Worm (Caenorhabditis elegans): ENCODE measurements around the gene xpf-1.

xpf-1 gene

ce11 chrII:11695945-11696270 is at the start of gene xpf-1:
Gene xpf-1, plus strand, starts transcription at chrII:11696171.
- TF ChIP-seq flt-1 (GFP tag; IDR thresholded peaks at IDR 0.05) (no peak), med-1 (GFP tag; optimal IDR thresholded peaks at IDR 0.05; ENCODE audit: insufficient read depth) (no peak), cog-1 (tag; optimal IDR thresholded peaks at IDR 0.05) (no peak), T22C8.4 (GFP tag; IDR thresholded peaks at IDR 0.05) (no peak), klf-2 (GFP tag; conservative IDR thresholded peaks at IDR 0.05) (no peak), ref-1 (GFP tag; conservative IDR thresholded peaks at IDR 0.05) (no peak), ztf-29 (GFP tag; IDR thresholded peaks at IDR 0.05) (no peak), ztf-23 (GFP tag; IDR thresholded peaks at IDR 0.05) (no peak), tab-1 (GFP tag; IDR thresholded peaks at IDR 0.05) (no peak)

DNA sequence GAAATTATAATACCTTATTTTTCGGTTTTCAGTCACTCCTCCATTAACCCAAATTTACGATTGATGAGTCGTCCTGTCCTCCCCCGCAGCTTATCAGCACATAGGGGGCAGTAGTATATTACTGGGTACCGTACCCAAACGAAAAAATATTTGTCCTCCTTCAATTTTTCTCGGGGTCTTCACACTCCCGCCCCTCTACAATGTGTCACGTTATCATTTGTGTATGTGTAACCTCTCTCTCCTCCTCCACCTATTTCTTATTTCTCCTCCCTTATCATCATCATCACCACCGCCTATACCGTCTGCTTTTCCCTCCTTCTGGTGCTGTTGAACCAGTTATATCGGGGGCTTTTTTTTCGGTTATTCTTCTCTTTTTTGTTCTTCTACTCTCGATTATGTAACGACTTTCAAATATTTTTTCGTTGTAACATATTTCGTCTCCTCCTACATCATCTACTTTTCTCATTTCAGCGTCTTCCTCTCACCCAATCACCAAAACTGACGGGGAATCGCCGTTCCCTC is 49.6 kb upstream of the xpf-1 start, which contains the start of gene ghi-1:
Gene ghi-1 (plus strand): TSS at position 472 of the 522 bp plus-strand sequence.
- TF ChIP-seq med-1 (GFP tag; optimal IDR thresholded peaks at IDR 0.05; ENCODE audit: insufficient read depth) (no peak), T22C8.4 (GFP tag; IDR thresholded peaks at IDR 0.05) (no peak)

- TF ChIP-seq klf-2 (GFP tag; conservative IDR thresholded peaks at IDR 0.05) (no peak), tab-1 (GFP tag; IDR thresholded peaks at IDR 0.05) (no peak), cog-1 (tag; optimal IDR thresholded peaks at IDR 0.05) (no peak), ztf-29 (GFP tag; IDR thresholded peaks at IDR 0.05) (no peak), med-1 (GFP tag; optimal IDR thresholded peaks at IDR 0.05; ENCODE audit: insufficient read depth) (no peak), ref-1 (GFP tag; conservative IDR thresholded peaks at IDR 0.05) (no peak), ztf-23 (GFP tag; IDR thresholded peaks at IDR 0.05) (no peak), flt-1 (GFP tag; IDR thresholded peaks at IDR 0.05) (no peak), T22C8.4 (GFP tag; IDR thresholded peaks at IDR 0.05) (no peak)
Measured at ce11 chrII:11646874-11647273, 49.1 kb upstream of the xpf-1 start.

DNA sequence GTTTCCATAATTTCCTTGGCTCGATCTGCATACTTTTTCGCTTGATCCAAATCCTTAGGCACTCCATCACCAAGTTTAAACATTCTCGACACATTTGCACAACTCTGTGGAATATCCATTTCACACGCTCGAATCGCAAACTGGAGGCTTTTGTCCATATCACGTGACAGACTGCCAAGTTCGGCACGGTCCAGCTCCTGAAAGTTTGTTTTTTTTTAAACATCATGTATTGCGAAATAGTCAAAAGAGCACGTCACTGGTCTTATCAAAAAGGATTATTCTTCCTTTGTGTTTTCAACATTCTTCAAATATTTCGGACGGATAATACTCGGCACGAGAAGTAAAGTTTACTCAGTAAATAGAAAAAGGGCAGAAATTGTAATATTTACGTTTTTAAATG is 46.7 kb upstream of the xpf-1 start:
- TF ChIP-seq flt-1 (GFP tag; IDR thresholded peaks at IDR 0.05): no peak
- no peak for TF ChIP-seq ztf-23 (GFP tag; IDR thresholded peaks at IDR 0.05)
- TF ChIP-seq med-1 (GFP tag; optimal IDR thresholded peaks at IDR 0.05; ENCODE audit: insufficient read depth): no peak
- TF ChIP-seq ztf-29 (GFP tag; IDR thresholded peaks at IDR 0.05): no peak
- no peak for TF ChIP-seq cog-1 (tag; optimal IDR thresholded peaks at IDR 0.05)

- no peak for TF ChIP-seq T22C8.4 (GFP tag; IDR thresholded peaks at IDR 0.05)
- no peak for TF ChIP-seq med-1 (GFP tag; optimal IDR thresholded peaks at IDR 0.05; ENCODE audit: insufficient read depth)
- TF ChIP-seq ztf-29 (GFP tag; IDR thresholded peaks at IDR 0.05): no peak
- TF ChIP-seq cog-1 (tag; optimal IDR thresholded peaks at IDR 0.05): no peak
- TF ChIP-seq klf-2 (GFP tag; conservative IDR thresholded peaks at IDR 0.05): no peak
- no peak for TF ChIP-seq flt-1 (GFP tag; IDR thresholded peaks at IDR 0.05)
- TF ChIP-seq tab-1 (GFP tag; IDR thresholded peaks at IDR 0.05): no peak
- no peak for TF ChIP-seq ztf-23 (GFP tag; IDR thresholded peaks at IDR 0.05)
- TF ChIP-seq ref-1 (GFP tag; conservative IDR thresholded peaks at IDR 0.05): no peak
Measured at ce11 chrII:11650975-11651588, 44.9 kb upstream of the xpf-1 start, which contains the start of gene coa-7. Gene coa-7, minus strand, starts transcription at chrII:11651148.

DNA sequence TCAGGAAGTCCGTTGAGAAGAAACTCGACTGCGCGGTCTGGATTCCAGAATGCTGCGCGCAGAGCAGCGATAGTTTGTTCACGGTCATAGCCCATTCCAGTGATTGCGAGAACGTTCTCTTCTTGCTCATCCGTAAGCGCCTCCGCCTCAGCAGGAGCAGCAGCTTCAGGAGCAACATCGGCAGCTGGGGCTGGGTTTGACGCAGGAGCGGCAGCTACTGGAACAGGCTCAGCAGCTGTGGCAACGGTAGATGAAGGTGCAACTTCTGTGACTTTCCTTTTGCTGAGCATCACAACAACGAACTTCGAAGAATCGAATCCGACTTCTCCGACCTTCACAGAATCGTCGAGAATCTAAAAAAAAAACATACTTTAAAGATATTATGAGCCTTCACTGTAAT is 43.8 kb upstream of the xpf-1 start:
- no peak for TF ChIP-seq ref-1 (GFP tag; conservative IDR thresholded peaks at IDR 0.05)
- no peak for TF ChIP-seq med-1 (GFP tag; optimal IDR thresholded peaks at IDR 0.05; ENCODE audit: insufficient read depth)
- no peak for TF ChIP-seq ztf-29 (GFP tag; IDR thresholded peaks at IDR 0.05)
- TF ChIP-seq T22C8.4 (GFP tag; IDR thresholded peaks at IDR 0.05): no peak
- TF ChIP-seq ztf-23 (GFP tag; IDR thresholded peaks at IDR 0.05): no peak
- TF ChIP-seq klf-2 (GFP tag; conservative IDR thresholded peaks at IDR 0.05): no peak
- TF ChIP-seq tab-1 (GFP tag; IDR thresholded peaks at IDR 0.05): no peak
- no peak for TF ChIP-seq cog-1 (tag; optimal IDR thresholded peaks at IDR 0.05)
- TF ChIP-seq flt-1 (GFP tag; IDR thresholded peaks at IDR 0.05): no peak

- TF ChIP-seq T22C8.4 (GFP tag; IDR thresholded peaks at IDR 0.05) (no peak), ztf-23 (GFP tag; IDR thresholded peaks at IDR 0.05) (no peak), cog-1 (tag; optimal IDR thresholded peaks at IDR 0.05) (peak; percentile 32)
Measured at ce11 chrII:11652679-11653174, 43.2 kb upstream of the xpf-1 start, which contains the start of the genes rad-23 and rpn-12. Gene rad-23, minus strand, starts transcription at chrII:11652729. Gene rpn-12, plus strand, starts transcription at chrII:11653124.

DNA sequence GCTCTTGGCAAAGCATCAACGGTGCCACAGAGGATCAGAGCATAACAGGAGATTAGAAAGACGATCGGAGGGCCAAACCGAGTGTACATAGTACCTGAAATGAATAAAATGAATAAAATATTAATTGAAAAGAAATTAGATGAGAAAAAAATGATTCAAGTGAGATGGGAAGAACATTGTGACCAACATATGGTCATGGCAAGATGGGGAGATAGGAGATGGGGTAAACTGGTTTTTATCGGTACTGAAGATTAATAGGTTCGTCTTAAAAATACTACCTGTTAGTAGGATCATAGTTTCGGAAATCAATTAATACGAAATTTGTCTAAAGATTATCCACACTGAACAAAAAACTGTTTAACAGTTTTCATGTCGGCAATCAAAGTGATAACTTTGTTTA is 38.9 kb upstream of the xpf-1 start, which contains the start of gene nep-1:
Gene nep-1 (minus strand): TSS at position 101 of the 400 bp plus-strand sequence.
- no peak for TF ChIP-seq cog-1 (tag; optimal IDR thresholded peaks at IDR 0.05)
- TF ChIP-seq med-1 (GFP tag; optimal IDR thresholded peaks at IDR 0.05; ENCODE audit: insufficient read depth): no peak
- TF ChIP-seq ref-1 (GFP tag; conservative IDR thresholded peaks at IDR 0.05): no peak
- no peak for TF ChIP-seq flt-1 (GFP tag; IDR thresholded peaks at IDR 0.05)

DNA sequence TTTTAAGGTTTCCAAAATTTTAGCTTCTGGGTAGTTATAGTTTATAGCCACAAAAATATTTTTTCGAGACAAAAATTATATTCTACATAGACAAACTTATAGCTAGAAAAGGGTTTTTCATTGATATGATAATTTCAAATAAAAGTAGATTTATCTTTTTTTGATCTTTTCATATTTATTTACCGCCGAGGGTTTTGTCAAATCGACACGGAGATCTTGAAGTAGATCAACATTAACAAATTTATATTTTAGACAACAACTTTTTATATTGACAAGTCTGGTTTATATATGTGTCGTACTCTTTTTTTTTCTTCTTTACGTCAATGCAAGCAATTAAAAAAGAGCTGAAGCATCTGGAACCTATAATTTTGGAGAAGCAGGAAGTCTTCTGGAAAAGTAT is 37.1 kb upstream of the xpf-1 start:
- TF ChIP-seq ztf-29 (GFP tag; IDR thresholded peaks at IDR 0.05): no peak
- no peak for TF ChIP-seq klf-2 (GFP tag; conservative IDR thresholded peaks at IDR 0.05)
- TF ChIP-seq cog-1 (tag; optimal IDR thresholded peaks at IDR 0.05): no peak
- TF ChIP-seq ztf-23 (GFP tag; IDR thresholded peaks at IDR 0.05): no peak
- TF ChIP-seq med-1 (GFP tag; optimal IDR thresholded peaks at IDR 0.05; ENCODE audit: insufficient read depth): no peak
- TF ChIP-seq T22C8.4 (GFP tag; IDR thresholded peaks at IDR 0.05): no peak
- no peak for TF ChIP-seq tab-1 (GFP tag; IDR thresholded peaks at IDR 0.05)
- no peak for TF ChIP-seq ref-1 (GFP tag; conservative IDR thresholded peaks at IDR 0.05)
- no peak for TF ChIP-seq flt-1 (GFP tag; IDR thresholded peaks at IDR 0.05)

ce11 chrII:11675877-11676473 is 20.0 kb upstream of the xpf-1 start, which contains the start of the genes trr-1 and C47D12.2:
Gene trr-1, minus strand, starts transcription at chrII:11675927.
Gene C47D12.2, plus strand, starts transcription at chrII:11676306.
- no peak for TF ChIP-seq ztf-29 (GFP tag; IDR thresholded peaks at IDR 0.05)
- peak; percentile 27 for TF ChIP-seq med-1 (GFP tag; optimal IDR thresholded peaks at IDR 0.05; ENCODE audit: insufficient read depth)
- no peak for TF ChIP-seq flt-1 (GFP tag; IDR thresholded peaks at IDR 0.05)
